Worm (Caenorhabditis elegans): ENCODE data around the gene try-9.

DNA sequence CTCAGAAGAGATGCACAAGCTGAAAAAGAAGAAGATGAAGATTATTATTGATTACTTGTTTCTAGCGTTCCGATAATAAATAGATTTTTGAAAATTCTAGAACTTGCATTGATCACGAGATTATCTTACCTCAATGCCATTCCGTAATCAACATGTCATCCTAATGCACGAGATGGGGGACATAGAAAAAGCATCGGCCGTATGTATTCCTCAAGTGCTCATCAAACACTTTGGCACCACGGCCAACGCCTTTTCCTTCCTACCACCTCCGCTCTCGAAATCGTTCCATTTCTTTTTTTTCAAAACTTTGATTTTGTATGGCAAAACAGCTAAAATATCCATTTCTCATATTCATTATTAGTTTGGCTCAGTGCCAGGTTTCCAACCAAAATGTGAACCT lies 9.3 kb upstream of the try-9 start, which contains the start of gene lat-2:
- TF ChIP-seq K02D7.2 (tag; optimal IDR thresholded peaks at IDR 0.05) (no peak), ceh-22 (tag; optimal IDR thresholded peaks at IDR 0.05) (no peak), dmd-4 (tag; optimal IDR thresholded peaks at IDR 0.05; ENCODE audit: borderline replicate concordance) (no peak), ztf-16 (tag; optimal IDR thresholded peaks at IDR 0.05) (no peak), ceh-31 (tag; optimal IDR thresholded peaks at IDR 0.05) (no peak), pqm-1 (tag; optimal IDR thresholded peaks at IDR 0.05) (no peak), nhr-11 (tag; optimal IDR thresholded peaks at IDR 0.05) (no peak), elt-2 (tag; optimal IDR thresholded peaks at IDR 0.05) (no peak), pha-4 (tag; optimal IDR thresholded peaks at IDR 0.05) (no peak), ceh-6 (GFP tag; optimal IDR thresholded peaks at IDR 0.05) (no peak), F13H6.1 (tag; optimal IDR thresholded peaks at IDR 0.05) (no peak), ceh-19 (GFP tag; optimal IDR thresholded peaks at IDR 0.05) (no peak), ceh-48 (tag; optimal IDR thresholded peaks at IDR 0.05) (no peak), fax-1 (tag; optimal IDR thresholded peaks at IDR 0.05) (no peak)

Measured in whole organism, late embryonic.